Worm (Caenorhabditis elegans) whole organism, late embryonic: ENCODE results near the gene F53A9.1.

ENCODE experiments used
- C38D4.7 ChIP-seq: fragments of 200-800 bp; sonication (Bioruptor generic); optimal IDR thresholded peaks from 2 replicates; lab custom pipeline; 2018; ENCODE audit warnings: mild to moderate bottlenecking, missing genetic modification characterization, moderate library complexity, missing compliant biosample characterization
- ahr-1 ChIP-seq: sonication (generic microtip); optimal IDR thresholded peaks from 2 replicates; lab custom pipeline; 2016; ENCODE audit warnings: missing genetic modification characterization, missing compliant biosample characterization
- ceh-19 ChIP-seq: fragments of 200-800 bp; sonication (Bioruptor generic); optimal IDR thresholded peaks from 2 replicates; lab custom pipeline; 2018; ENCODE audit warnings: mild to moderate bottlenecking, missing genetic modification characterization, missing compliant biosample characterization
- ceh-22 ChIP-seq: sonication (generic microtip); optimal IDR thresholded peaks from 2 replicates; lab custom pipeline; 2017; ENCODE audit warnings: missing biosample characterization, missing genetic modification characterization
- ceh-24 ChIP-seq: sonication (generic microtip); optimal IDR thresholded peaks from 2 replicates; lab custom pipeline; 2016; ENCODE audit warnings: mild to moderate bottlenecking, missing genetic modification characterization, missing compliant biosample characterization
- ceh-31 ChIP-seq: sonication (generic microtip); optimal IDR thresholded peaks from 2 replicates; lab custom pipeline; 2016; ENCODE audit warnings: missing genetic modification characterization, missing compliant biosample characterization
- ceh-6 ChIP-seq: fragments of 200-800 bp; sonication (Bioruptor generic); optimal IDR thresholded peaks from 2 replicates; lab custom pipeline; 2018; ENCODE audit warnings: mild to moderate bottlenecking, missing genetic modification characterization, missing compliant biosample characterization
- che-1 ChIP-seq: sonication (generic microtip); optimal IDR thresholded peaks from 2 replicates; lab custom pipeline; 2016; ENCODE audit warnings: mild to moderate bottlenecking, missing genetic modification characterization, missing compliant biosample characterization
- dve-1 ChIP-seq: sonication (generic microtip); optimal IDR thresholded peaks from 2 replicates; lab custom pipeline; 2017; ENCODE audit warnings: antibody characterized with exemption, mild to moderate bottlenecking, missing genetic modification characterization, missing compliant biosample characterization
- elt-4 ChIP-seq: sonication (generic microtip); optimal IDR thresholded peaks from 2 replicates; lab custom pipeline; 2016; ENCODE audit warnings: missing genetic modification characterization, missing compliant biosample characterization
- ets-4 ChIP-seq: sonication (generic microtip); optimal IDR thresholded peaks from 2 replicates; lab custom pipeline; 2016; ENCODE audit warnings: missing genetic modification characterization, missing compliant biosample characterization
- fax-1 ChIP-seq: sonication (generic microtip); optimal IDR thresholded peaks from 2 replicates; lab custom pipeline; 2016; ENCODE audit warnings: missing genotype, missing genetic modification characterization, missing compliant biosample characterization
- fkh-10 ChIP-seq: fragments of 150-350 bp; optimal IDR thresholded peaks from 2 replicates; lab custom pipeline; 2014; ENCODE audit warnings: missing biosample characterization, missing genetic modification reagents, missing genetic modification characterization
- gmeb-2 ChIP-seq: sonication (generic microtip); optimal IDR thresholded peaks from 2 replicates; lab custom pipeline; 2016; ENCODE audit warnings: missing genetic modification characterization, inconsistent platforms, missing compliant biosample characterization
- hlh-13 ChIP-seq: fragments of 200-800 bp; sonication (Bioruptor generic); optimal IDR thresholded peaks from 2 replicates; lab custom pipeline; 2018; ENCODE audit warnings: mild to moderate bottlenecking, missing genetic modification characterization, missing compliant biosample characterization
- hlh-15 ChIP-seq: sonication (generic microtip); optimal IDR thresholded peaks from 2 replicates; lab custom pipeline; 2016; ENCODE audit warnings: missing genetic modification characterization, missing compliant biosample characterization
- hlh-30 ChIP-seq: sonication (generic microtip); optimal IDR thresholded peaks from 2 replicates; lab custom pipeline; 2017; ENCODE audit warnings: antibody characterized with exemption, missing genetic modification characterization, missing compliant biosample characterization; ENCODE audit not compliant: insufficient read depth
- hlh-6 ChIP-seq: sonication (generic microtip); optimal IDR thresholded peaks from 2 replicates; lab custom pipeline; 2016; ENCODE audit warnings: missing genotype, missing genetic modification characterization, missing compliant biosample characterization
- hlh-8 ChIP-seq: sonication (generic microtip); optimal IDR thresholded peaks from 2 replicates; lab custom pipeline; 2016; ENCODE audit warnings: missing genotype, missing genetic modification characterization, missing compliant biosample characterization
- lim-6 ChIP-seq: sonication (generic microtip); optimal IDR thresholded peaks from 2 replicates; lab custom pipeline; 2016; ENCODE audit warnings: missing genetic modification characterization, missing compliant biosample characterization
- lin-11 ChIP-seq: fragments of 200-800 bp; sonication (Bioruptor generic); optimal IDR thresholded peaks from 2 replicates; lab custom pipeline; 2018; ENCODE audit warnings: mild to moderate bottlenecking, missing genetic modification characterization, missing compliant biosample characterization
- mec-3 ChIP-seq: sonication (generic microtip); optimal IDR thresholded peaks from 2 replicates; lab custom pipeline; 2016; ENCODE audit warnings: borderline replicate concordance, missing genetic modification characterization, missing compliant biosample characterization
- npax-4 ChIP-seq: sonication (generic microtip); optimal IDR thresholded peaks from 2 replicates; lab custom pipeline; 2016; ENCODE audit warnings: missing genetic modification characterization, missing compliant biosample characterization
- pha-4 ChIP-seq: fragments of 150-350 bp; optimal IDR thresholded peaks from 2 replicates; lab custom pipeline; 2018; ENCODE audit warnings: missing biosample characterization, missing genetic modification reagents, missing genetic modification characterization
- pqm-1 ChIP-seq: sonication (generic microtip); optimal IDR thresholded peaks from 2 replicates; lab custom pipeline; 2016; ENCODE audit warnings: missing genetic modification characterization, missing compliant biosample characterization
- pros-1 ChIP-seq: fragments of 150-350 bp; optimal IDR thresholded peaks from 2 replicates; lab custom pipeline; 2014; ENCODE audit warnings: missing biosample characterization, missing genetic modification reagents, missing genetic modification characterization
- sox-2 ChIP-seq: fragments of 200-800 bp; sonication (Bioruptor generic); IDR thresholded peaks from 2 replicates; pipeline ENCODE4 v1.3.6; 2022; ENCODE audit warnings: missing genetic modification reagents, missing genetic modification characterization, missing compliant biosample characterization
- sox-4 ChIP-seq: sonication (generic microtip); optimal IDR thresholded peaks from 2 replicates; lab custom pipeline; 2017; ENCODE audit warnings: mild to moderate bottlenecking, missing genetic modification characterization, inconsistent platforms, missing compliant biosample characterization
- syd-9 ChIP-seq: sonication (generic microtip); optimal IDR thresholded peaks from 2 replicates; lab custom pipeline; 2016; ENCODE audit warnings: mild to moderate bottlenecking, missing genetic modification characterization, moderate library complexity, missing compliant biosample characterization
- tbx-7 ChIP-seq: sonication (generic microtip); optimal IDR thresholded peaks from 2 replicates; lab custom pipeline; 2016; ENCODE audit warnings: missing genotype, missing genetic modification characterization, missing compliant biosample characterization
- unc-3 ChIP-seq, 2 experiments: fragments of 200-800 bp in 1 of 2; sonication (Bioruptor generic) in 1 of 2; sonication (generic microtip) in 1 of 2; conservative IDR thresholded peaks in 1 of 2; optimal IDR thresholded peaks in 1 of 2; 2 replicates each; pipeline versions ENCODE4 v1.3.6 to Lab custom; 2016 to 2022; ENCODE audit warnings: missing compliant biosample characterization in 2 of 2, missing genetic modification characterization in 2 of 2, missing genetic modification reagents in 1 of 2
- unc-42 ChIP-seq: sonication (generic microtip); optimal IDR thresholded peaks from 2 replicates; lab custom pipeline; 2016; ENCODE audit warnings: missing genotype, missing genetic modification characterization, missing compliant biosample characterization
- unc-55 ChIP-seq: sonication (generic microtip); optimal IDR thresholded peaks from 2 replicates; lab custom pipeline; 2017; ENCODE audit warnings: missing biosample characterization, missing genetic modification reagents, missing genetic modification characterization
- zip-5 ChIP-seq: sonication (generic microtip); optimal IDR thresholded peaks from 2 replicates; lab custom pipeline; 2016; ENCODE audit warnings: missing genetic modification characterization, missing compliant biosample characterization
- ztf-16 ChIP-seq: sonication (generic microtip); optimal IDR thresholded peaks from 2 replicates; lab custom pipeline; 2017; ENCODE audit warnings: missing genetic modification characterization, missing compliant biosample characterization

Gene F53A9.1

DNA sequence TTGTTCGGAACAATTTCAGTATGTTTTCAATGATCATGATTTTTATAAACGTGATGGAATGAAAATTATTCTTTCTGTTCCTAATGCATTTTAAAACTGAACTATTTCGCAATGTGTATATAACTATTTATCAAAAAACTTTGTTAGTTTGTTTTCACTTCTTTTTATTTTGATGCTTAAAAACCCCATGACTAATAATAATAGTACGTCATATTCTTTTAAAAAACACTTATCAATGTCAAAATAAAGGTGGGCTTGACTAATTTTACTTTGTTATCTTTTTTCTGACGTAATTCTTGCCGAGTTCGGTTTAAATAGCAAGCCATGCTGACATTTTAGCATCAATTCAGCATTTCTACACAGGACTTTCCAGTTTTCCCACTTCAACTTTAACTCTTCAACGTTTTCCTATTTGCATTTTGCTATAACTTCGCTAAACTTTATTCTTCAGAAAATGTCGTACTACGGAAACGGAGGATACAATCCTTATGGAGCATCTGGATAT is at the start of gene F53A9.1:
TSS of gene F53A9.1 (plus strand) at position 455 of the 505 bp plus-strand sequence.
- TF ChIP-seq ceh-22 (tag; lab: Kevin White, UChicago) (no peak), sox-4 (no peak), ceh-24 (tag; lab: Kevin White, UChicago) (no peak), hlh-13 (GFP tag; lab: Kevin White, UChicago) (no peak), ceh-31 (tag; lab: Kevin White, UChicago) (no peak), ceh-19 (no peak), C38D4.7 (no peak), npax-4 (tag; lab: Kevin White, UChicago) (no peak), lin-11 (tag; lab: Kevin White, UChicago) (no peak)

DNA sequence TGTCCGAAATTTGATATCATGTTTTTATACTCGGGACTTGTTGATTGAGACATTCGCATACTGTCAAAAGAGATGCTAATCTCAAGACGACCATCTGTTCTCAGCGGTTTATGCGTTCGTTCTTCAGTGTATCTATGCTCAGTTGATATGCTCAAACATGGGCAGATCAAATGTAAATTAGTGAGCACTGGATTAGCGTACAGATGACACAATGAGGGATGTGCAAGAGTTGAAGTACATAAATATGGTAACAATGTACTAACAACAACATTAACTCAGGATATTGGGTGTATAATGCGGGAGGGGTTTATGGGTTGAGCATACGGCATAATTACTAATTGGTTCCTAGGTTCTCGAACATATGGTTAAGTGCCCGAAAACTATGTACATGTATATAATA is 48.9 kb upstream of the F53A9.1 start:
- TF ChIP-seq elt-4 (tag; lab: Kevin White, UChicago) (no peak), fax-1 (tag; lab: Kevin White, UChicago) (no peak), unc-42 (tag; lab: Kevin White, UChicago) (peak; percentile 9), hlh-6 (tag; lab: Kevin White, UChicago) (no peak), pha-4 (no peak), hlh-15 (tag; lab: Kevin White, UChicago) (no peak), ztf-16 (tag; lab: Kevin White, UChicago) (no peak)

DNA sequence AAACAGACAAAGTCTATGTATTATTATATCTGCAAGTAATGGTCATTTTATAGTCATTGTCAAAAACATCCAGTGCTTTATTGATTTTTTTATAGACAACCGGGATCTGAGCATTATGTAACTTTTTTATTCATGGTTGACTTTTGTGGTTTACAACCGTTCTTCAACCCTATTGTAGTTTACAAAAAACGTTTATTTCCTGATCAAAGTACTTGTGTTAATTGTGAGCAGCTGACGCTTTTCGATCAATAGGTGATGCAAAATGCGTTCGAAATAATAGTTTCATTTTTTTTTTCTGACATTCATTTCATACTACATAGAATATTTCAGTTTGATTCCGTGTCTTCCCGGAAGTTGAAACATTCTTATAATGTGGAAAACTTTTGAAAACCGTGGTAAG is 38.6 kb upstream of the F53A9.1 start, which contains the start of the genes K09E2.2 and K09E2.3:
TSS of gene K09E2.2 (plus strand) at position 301 of the 400 bp plus-strand sequence.
TSS of gene K09E2.3 (plus strand) at position 325 of the 400 bp plus-strand sequence.
- TF ChIP-seq gmeb-2 (tag; lab: Kevin White, UChicago) = no peak
- TF ChIP-seq ets-4 (tag; lab: Kevin White, UChicago) = no peak
- TF ChIP-seq lim-6 (tag; lab: Kevin White, UChicago) = no peak
- no peak for TF ChIP-seq unc-55 (GFP tag; lab: Kevin White, UChicago)
- TF ChIP-seq npax-4 (tag; lab: Kevin White, UChicago) = no peak
- no peak for TF ChIP-seq syd-9 (tag; lab: Kevin White, UChicago)
- TF ChIP-seq unc-3 (GFP tag; conservative IDR thresholded peaks at IDR 0.05; lab: Robert Waterston, UW) = no peak
- TF ChIP-seq unc-3 (tag; optimal IDR thresholded peaks at IDR 0.05; lab: Kevin White, UChicago) = no peak
- TF ChIP-seq fkh-10 = no peak
- no peak for TF ChIP-seq che-1 (tag; lab: Kevin White, UChicago)
- no peak for TF ChIP-seq ceh-24 (tag; lab: Kevin White, UChicago)
- TF ChIP-seq sox-2 (GFP tag; lab: Robert Waterston, UW) = no peak
- no peak for TF ChIP-seq mec-3 (tag; lab: Kevin White, UChicago)
- TF ChIP-seq ceh-6 = no peak
- TF ChIP-seq zip-5 = no peak
- no peak for TF ChIP-seq pros-1 (tag; lab: Kevin White, UChicago)
- TF ChIP-seq pqm-1 (tag; lab: Kevin White, UChicago) = no peak
- no peak for TF ChIP-seq dve-1 (tag; lab: Kevin White, UChicago)
- no peak for TF ChIP-seq hlh-15 (tag; lab: Kevin White, UChicago)
- no peak for TF ChIP-seq ahr-1 (tag; lab: Kevin White, UChicago)

DNA sequence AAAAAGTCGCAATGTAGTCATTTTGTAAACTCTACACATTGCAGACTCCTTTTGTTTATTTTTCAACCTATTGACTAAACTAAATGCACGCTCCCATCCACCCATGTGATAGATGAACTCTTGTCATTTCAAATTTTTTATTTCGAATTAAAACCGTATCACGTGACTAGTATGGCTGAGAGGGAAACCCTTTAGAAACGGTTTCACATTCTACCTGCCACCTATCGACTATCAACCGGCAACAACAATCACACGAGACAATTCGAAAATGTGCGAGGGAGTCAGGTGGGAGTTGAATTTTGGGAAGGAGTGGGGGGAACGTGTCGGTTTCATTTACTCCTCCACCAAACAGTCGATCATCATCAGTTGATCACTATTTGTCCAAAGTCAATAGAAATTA is 36.9 kb upstream of the F53A9.1 start:
- TF ChIP-seq hlh-30 (tag; lab: Kevin White, UChicago) (peak; percentile 68), sox-2 (GFP tag; lab: Robert Waterston, UW) (no peak), tbx-7 (tag; lab: Kevin White, UChicago) (no peak), hlh-8 (tag; lab: Kevin White, UChicago) (no peak)
